Worm (Caenorhabditis elegans) whole organism, young adult: ENCODE data around the gene C30A5.16.

ENCODE experiments used
- B0019.2 ChIP-seq: fragments of 200-800 bp; sonication (Bioruptor generic); conservative IDR thresholded peaks from 2 replicates; pipeline ENCODE4 v1.3.6; 2022; ENCODE audit warnings: missing genetic modification reagents, missing genetic modification characterization, missing compliant biosample characterization
- B0336.3 ChIP-seq: fragments of 200-800 bp; sonication (Bioruptor generic); IDR thresholded peaks from 2 replicates; pipeline ENCODE4 v1.3.6; 2022; ENCODE audit warnings: missing genetic modification characterization, missing compliant biosample characterization
- F10E7.11 ChIP-seq: sonication (generic microtip); optimal IDR thresholded peaks from 2 replicates; lab custom pipeline; 2017; ENCODE audit warnings: mild to moderate bottlenecking, missing genetic modification characterization, moderate library complexity, missing compliant biosample characterization
- F33H1.4 ChIP-seq: fragments of 200-800 bp; sonication (Bioruptor generic); IDR thresholded peaks from 2 replicates; pipeline ENCODE4 v1.3.6; 2022; ENCODE audit warnings: missing genetic modification reagents, missing genetic modification characterization, missing compliant biosample characterization
- F37B4.10 ChIP-seq: fragments of 200-800 bp; sonication (Bioruptor generic); IDR thresholded peaks from 2 replicates; pipeline ENCODE4 v1.3.6; 2022; ENCODE audit warnings: missing genetic modification characterization, missing compliant biosample characterization
- F39B2.1 ChIP-seq: fragments of 200-800 bp; sonication (Bioruptor generic); IDR thresholded peaks from 2 replicates; pipeline ENCODE4 v1.3.6; 2022; ENCODE audit warnings: missing genetic modification reagents, missing genetic modification characterization, missing compliant biosample characterization
- F55B11.4 ChIP-seq: sonication (generic microtip); optimal IDR thresholded peaks from 2 replicates; lab custom pipeline; 2016; ENCODE audit warnings: missing compliant biosample characterization, missing genetic modification characterization, borderline replicate concordance; ENCODE audit not compliant: insufficient read depth
- F57C9.4 ChIP-seq: sonication (generic microtip); optimal IDR thresholded peaks from 2 replicates; lab custom pipeline; 2017; ENCODE audit warnings: mild to moderate bottlenecking, missing genetic modification characterization, missing compliant biosample characterization
- Y53G8AR.9 ChIP-seq: fragments of 200-800 bp; sonication (Bioruptor generic); conservative IDR thresholded peaks from 2 replicates; pipeline ENCODE4 v1.3.6; 2022; ENCODE audit warnings: missing genetic modification reagents, missing genetic modification characterization, missing compliant biosample characterization
- Y67H2A.10 ChIP-seq: fragments of 200-800 bp; sonication (Bioruptor generic); conservative IDR thresholded peaks from 2 replicates; pipeline ENCODE4 v1.3.6; 2022; ENCODE audit warnings: missing genetic modification reagents, missing genetic modification characterization, missing compliant biosample characterization
- aptf-2 ChIP-seq: fragments of 200-800 bp; sonication (Bioruptor generic); conservative IDR thresholded peaks from 2 replicates; pipeline ENCODE4 v1.3.6; 2022; ENCODE audit warnings: missing genetic modification reagents, missing genetic modification characterization, missing compliant biosample characterization
- attf-5 ChIP-seq: fragments of 200-800 bp; sonication (Bioruptor generic); optimal IDR thresholded peaks from 2 replicates; lab custom pipeline; 2018; ENCODE audit warnings: mild to moderate bottlenecking, missing genetic modification characterization, missing compliant biosample characterization
- bed-1 ChIP-seq: fragments of 200-800 bp; sonication (Bioruptor generic); IDR thresholded peaks from 2 replicates; pipeline ENCODE4 v1.3.6; 2022; ENCODE audit warnings: missing genetic modification reagents, missing genetic modification characterization, missing compliant biosample characterization
- ccch-3 ChIP-seq: fragments of 200-800 bp; sonication (Bioruptor generic); optimal IDR thresholded peaks from 2 replicates; lab custom pipeline; 2018; ENCODE audit warnings: mild to moderate bottlenecking, missing genetic modification characterization, missing compliant biosample characterization
- cebp-1 ChIP-seq, 2 experiments: fragments of 200-800 bp in 1 of 2; sonication (Bioruptor generic) in 1 of 2; sonication (generic microtip) in 1 of 2; IDR thresholded peaks in 1 of 2; optimal IDR thresholded peaks in 1 of 2; 2 replicates each; pipeline versions ENCODE4 v1.3.6 to Lab custom; 2017 to 2022; ENCODE audit warnings: missing compliant biosample characterization in 2 of 2, missing genetic modification characterization in 2 of 2, mild to moderate bottlenecking in 1 of 2, missing genetic modification reagents in 1 of 2, moderate library complexity in 1 of 2
- ceh-100 ChIP-seq: fragments of 200-800 bp; sonication (Bioruptor generic); IDR thresholded peaks from 2 replicates; pipeline ENCODE4 v1.3.6; 2022; ENCODE audit warnings: missing genetic modification reagents, missing genetic modification characterization, missing compliant biosample characterization
- ceh-27 ChIP-seq: fragments of 200-800 bp; sonication (Bioruptor generic); optimal IDR thresholded peaks from 2 replicates; lab custom pipeline; 2018; ENCODE audit warnings: mild to moderate bottlenecking, missing genetic modification characterization, moderate library complexity, missing compliant biosample characterization
- ceh-91 ChIP-seq: fragments of 200-800 bp; sonication (Bioruptor generic); IDR thresholded peaks from 2 replicates; pipeline ENCODE4 v1.3.6; 2022; ENCODE audit warnings: missing genetic modification reagents, missing genetic modification characterization, missing compliant biosample characterization
- chd-7 ChIP-seq: sonication (generic microtip); optimal IDR thresholded peaks from 2 replicates; lab custom pipeline; 2016; ENCODE audit warnings: mild to moderate bottlenecking, missing genetic modification characterization, moderate library complexity, missing compliant biosample characterization
- dox-1 ChIP-seq: fragments of 200-800 bp; sonication (Bioruptor generic); IDR thresholded peaks from 2 replicates; pipeline ENCODE4 v1.3.6; 2022; ENCODE audit warnings: missing genetic modification reagents, missing genetic modification characterization, missing compliant biosample characterization
- egl-44 ChIP-seq: fragments of 200-800 bp; sonication (Bioruptor generic); IDR thresholded peaks from 2 replicates; pipeline ENCODE4 v1.3.6; 2022; ENCODE audit warnings: missing genetic modification reagents, missing genetic modification characterization, missing compliant biosample characterization
- egrh-3 ChIP-seq: fragments of 200-800 bp; sonication (Bioruptor generic); IDR thresholded peaks from 2 replicates; pipeline ENCODE4 v1.3.6; 2022; ENCODE audit warnings: missing genetic modification reagents, missing genetic modification characterization, missing compliant biosample characterization
- ekl-4 ChIP-seq: fragments of 200-800 bp; sonication (Bioruptor generic); IDR thresholded peaks from 2 replicates; pipeline ENCODE4 v1.3.6; 2022; ENCODE audit warnings: missing genetic modification reagents, missing genetic modification characterization, missing compliant biosample characterization
- ets-4 ChIP-seq: fragments of 200-800 bp; sonication (Bioruptor generic); optimal IDR thresholded peaks from 2 replicates; lab custom pipeline; 2018; ENCODE audit warnings: mild to moderate bottlenecking, missing genetic modification characterization, missing compliant biosample characterization
- hmg-1.2 ChIP-seq: fragments of 200-800 bp; sonication (Bioruptor generic); IDR thresholded peaks from 2 replicates; pipeline ENCODE4 v1.3.6; 2022; ENCODE audit warnings: missing genetic modification reagents, missing genetic modification characterization, missing compliant biosample characterization
- hsf-1 ChIP-seq: fragments of 200-800 bp; sonication (Bioruptor generic); IDR thresholded peaks from 2 replicates; pipeline ENCODE4 v1.3.6; 2022; ENCODE audit warnings: missing genetic modification reagents, missing genetic modification characterization, missing compliant biosample characterization
- lsy-27 ChIP-seq: sonication (generic microtip); optimal IDR thresholded peaks from 2 replicates; lab custom pipeline; 2017; ENCODE audit warnings: missing genetic modification characterization, mild to moderate bottlenecking, missing compliant biosample characterization, antibody characterized with exemption, missing genotype, borderline replicate concordance; ENCODE audit not compliant: insufficient read depth
- madf-6 ChIP-seq: fragments of 200-800 bp; sonication (Bioruptor generic); IDR thresholded peaks from 2 replicates; pipeline ENCODE4 v1.3.6; 2022; ENCODE audit warnings: missing genetic modification reagents, missing genetic modification characterization, missing compliant biosample characterization
- mcd-1 ChIP-seq: fragments of 200-800 bp; sonication (Bioruptor generic); IDR thresholded peaks from 2 replicates; pipeline ENCODE4 v1.3.6; 2022; ENCODE audit warnings: missing genetic modification reagents, missing genetic modification characterization, missing compliant biosample characterization
- mes-4 ChIP-seq: sonication (generic microtip); optimal IDR thresholded peaks from 2 replicates; lab custom pipeline; 2016; ENCODE audit warnings: missing genotype, missing genetic modification characterization, missing compliant biosample characterization
- nfya-2 ChIP-seq: fragments of 200-800 bp; sonication (Bioruptor generic); IDR thresholded peaks from 2 replicates; pipeline ENCODE4 v1.3.6; 2022; ENCODE audit warnings: missing genetic modification reagents, missing genetic modification characterization, missing compliant biosample characterization
- nhr-90 ChIP-seq: sonication (generic microtip); optimal IDR thresholded peaks from 2 replicates; lab custom pipeline; 2016; ENCODE audit warnings: missing genotype, mild to moderate bottlenecking, missing genetic modification characterization, missing compliant biosample characterization
- snpc-3.4 ChIP-seq: sonication (generic microtip); optimal IDR thresholded peaks from 2 replicates; lab custom pipeline; 2017; ENCODE audit warnings: missing genetic modification characterization, mild to moderate bottlenecking, missing compliant biosample characterization, antibody characterized with exemption, moderate library complexity, missing genotype, missing genetic modification reagents
- sptf-2 ChIP-seq: fragments of 200-800 bp; sonication (Bioruptor generic); optimal IDR thresholded peaks from 2 replicates; lab custom pipeline; 2018; ENCODE audit warnings: mild to moderate bottlenecking, missing genetic modification characterization, missing compliant biosample characterization
- unc-130 ChIP-seq: sonication (generic microtip); optimal IDR thresholded peaks from 2 replicates; lab custom pipeline; 2016; ENCODE audit warnings: missing genetic modification reagents, missing genetic modification characterization, missing compliant biosample characterization
- ztf-26 ChIP-seq: sonication (generic microtip); optimal IDR thresholded peaks from 2 replicates; lab custom pipeline; 2017; ENCODE audit warnings: missing genetic modification characterization, missing compliant biosample characterization
- ztf-6 ChIP-seq: fragments of 200-800 bp; sonication (Bioruptor generic); IDR thresholded peaks from 2 replicates; pipeline ENCODE4 v1.3.6; 2022; ENCODE audit warnings: missing genetic modification reagents, missing genetic modification characterization, missing compliant biosample characterization

C30A5.16 gene

DNA sequence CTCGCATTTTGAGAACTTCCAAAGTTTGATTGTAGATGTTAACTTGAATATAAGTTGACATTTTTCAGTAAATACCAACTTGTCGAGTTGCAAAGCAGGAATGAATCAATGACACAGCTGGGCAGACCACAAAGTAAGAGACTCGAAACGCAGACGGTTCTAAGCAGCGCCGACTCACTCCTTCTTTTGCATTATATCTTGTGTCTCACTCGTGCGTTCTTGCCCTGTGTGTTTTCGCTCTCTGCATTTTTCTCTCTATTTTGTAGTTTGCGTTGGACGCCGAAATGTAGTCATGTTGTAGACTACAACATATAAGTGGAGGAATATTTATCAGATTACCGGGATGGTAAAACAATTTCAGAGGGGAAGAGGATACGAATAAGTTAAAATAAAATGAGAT, 24.8 kb downstream of the C30A5.16 start, which contains the start of gene C02F5.12 (continued):
- no peak for TF ChIP-seq bed-1 (GFP tag; lab: Robert Waterston, UW)
- TF ChIP-seq attf-5 = peak; percentile 16
- no peak for TF ChIP-seq ceh-91
- TF ChIP-seq hmg-1.2 (GFP tag; lab: Robert Waterston, UW) = peak; percentile 38
- TF ChIP-seq ceh-100 (GFP tag; lab: Robert Waterston, UW) = no peak
- TF ChIP-seq egl-44 (GFP tag; lab: Robert Waterston, UW) = no peak
- TF ChIP-seq nhr-90 (tag; lab: Kevin White, UChicago) = no peak
- TF ChIP-seq ceh-27 (GFP tag; lab: Kevin White, UChicago) = no peak
- peak; percentile 56 for TF ChIP-seq ekl-4 (GFP tag; lab: Robert Waterston, UW)
- TF ChIP-seq F55B11.4 (tag; lab: Kevin White, UChicago) = no peak
- TF ChIP-seq mes-4 (tag; lab: Kevin White, UChicago) = no peak
- peak; percentile 28; the same call in 1 of the 2 replicates for TF ChIP-seq mcd-1 (GFP tag; lab: Robert Waterston, UW)
- peak; percentile 33 for TF ChIP-seq snpc-3.4 (tag; lab: Kevin White, UChicago)
- TF ChIP-seq cebp-1 (GFP tag; IDR thresholded peaks at IDR 0.05; lab: Robert Waterston, UW) = no peak
- peak; percentile 48 for TF ChIP-seq cebp-1 (tag; optimal IDR thresholded peaks at IDR 0.05; lab: Kevin White, UChicago)
- TF ChIP-seq ets-4 (GFP tag; lab: Kevin White, UChicago) = no peak
- TF ChIP-seq F57C9.4 (tag; lab: Kevin White, UChicago) = no peak
- TF ChIP-seq egrh-3 (GFP tag; lab: Robert Waterston, UW) = no peak
- peak; percentile 42; the same call in 1 of the 2 replicates for TF ChIP-seq B0336.3 (GFP tag; lab: Robert Waterston, UW)
- no peak for TF ChIP-seq ccch-3 (GFP tag; lab: Kevin White, UChicago)
- no peak for TF ChIP-seq unc-130 (GFP tag; lab: Kevin White, UChicago)
- TF ChIP-seq F37B4.10 (GFP tag; lab: Robert Waterston, UW) = no peak
- TF ChIP-seq lsy-27 = no peak
- TF ChIP-seq dox-1 (GFP tag; lab: Robert Waterston, UW) = no peak
- TF ChIP-seq F33H1.4 (GFP tag; lab: Robert Waterston, UW) = no peak
- TF ChIP-seq madf-6 (GFP tag; lab: Robert Waterston, UW) = peak; percentile 49; the same call in 1 of the 2 replicates
- peak; percentile 69 for TF ChIP-seq Y53G8AR.9 (GFP tag; lab: Robert Waterston, UW)
- 0 out of 2 replicates have a peak, but pooled peaks have one; percentile 69 for TF ChIP-seq nfya-2 (GFP tag; lab: Robert Waterston, UW)
- TF ChIP-seq F39B2.1 (GFP tag; lab: Robert Waterston, UW) = no peak
- TF ChIP-seq chd-7 (tag; lab: Kevin White, UChicago) = no peak
- no peak for TF ChIP-seq aptf-2 (GFP tag; lab: Robert Waterston, UW)
- no peak for TF ChIP-seq B0019.2
- peak; percentile 40; the same call in 1 of the 2 replicates for TF ChIP-seq hsf-1 (GFP tag; lab: Robert Waterston, UW)
- no peak for TF ChIP-seq F10E7.11 (tag; lab: Kevin White, UChicago)
- no peak for TF ChIP-seq Y67H2A.10 (GFP tag; lab: Robert Waterston, UW)
- TF ChIP-seq ztf-26 (tag; lab: Kevin White, UChicago) = no peak

DNA sequence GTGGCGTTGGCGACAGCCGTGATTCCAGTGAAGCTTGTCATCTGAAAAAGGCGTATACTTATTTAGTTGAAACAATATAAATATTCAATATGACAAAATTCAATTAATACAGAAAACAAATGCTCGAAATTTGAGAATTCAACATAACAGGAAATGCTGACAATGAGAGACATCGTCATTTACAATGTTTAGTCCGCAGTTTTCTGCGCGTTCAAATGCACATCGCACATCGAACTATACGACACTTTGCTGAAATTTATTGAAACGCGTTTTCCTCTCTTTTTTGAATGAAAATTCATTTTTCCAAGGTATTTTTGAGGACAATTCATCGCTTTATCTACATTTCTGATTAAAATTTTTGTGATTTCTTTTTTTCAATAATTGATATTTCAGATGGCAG, 26.0 kb downstream of the C30A5.16 start, which contains the start of the genes pbs-6 and cids-1:
TSS of gene pbs-6 (minus strand) at position 41 of the 400 bp plus-strand sequence.
TSS of gene cids-1 (plus strand) at position 394 of the 400 bp plus-strand sequence.
- TF ChIP-seq ztf-6 (GFP tag; lab: Robert Waterston, UW) (no peak), sptf-2 (no peak), snpc-3.4 (tag; lab: Kevin White, UChicago) (no peak), hsf-1 (GFP tag; lab: Robert Waterston, UW) (no peak), hmg-1.2 (GFP tag; lab: Robert Waterston, UW) (peak; percentile 13; the same call in 1 of the 2 replicates), lsy-27 (no peak)
